Worm (Caenorhabditis elegans) whole organism, L2 larva: Measurements from ENCODE around the gene chtb-2.

Source experiments
- ZK546.5 ChIP-seq: sonication (generic microtip); optimal IDR thresholded peaks from 2 replicates; lab custom pipeline; 2017; ENCODE audit warnings: missing biosample characterization, missing genetic modification characterization
- blmp-1 ChIP-seq: sonication (generic microtip); optimal IDR thresholded peaks from 2 replicates; lab custom pipeline; 2017; ENCODE audit warnings: missing genetic modification characterization, mild to moderate bottlenecking, missing compliant biosample characterization, antibody characterized with exemption, moderate library complexity; ENCODE audit not compliant: insufficient read depth
- elt-1 ChIP-seq: fragments of 150-350 bp; optimal IDR thresholded peaks from 2 replicates; lab custom pipeline; 2014; ENCODE audit warnings: missing biosample characterization, missing genetic modification characterization
- elt-3 ChIP-seq: sonication (generic microtip); optimal IDR thresholded peaks from 2 replicates; lab custom pipeline; 2017; ENCODE audit warnings: missing biosample characterization, missing genetic modification characterization
- gmeb-1 ChIP-seq: fragments of 150-350 bp; optimal IDR thresholded peaks from 2 replicates; lab custom pipeline; 2014; ENCODE audit warnings: missing biosample characterization, missing genetic modification characterization
- mab-5 ChIP-seq: fragments of 150-350 bp; optimal IDR thresholded peaks from 2 replicates; lab custom pipeline; 2014; ENCODE audit warnings: missing biosample characterization, missing genetic modification characterization
- nhr-11 ChIP-seq: fragments of 150-350 bp; optimal IDR thresholded peaks from 2 replicates; lab custom pipeline; 2014; ENCODE audit warnings: missing biosample characterization, missing genetic modification characterization
- sem-4 ChIP-seq: fragments of 150-350 bp; optimal IDR thresholded peaks from 2 replicates; lab custom pipeline; 2014; ENCODE audit warnings: missing biosample characterization, missing genetic modification reagents, missing genetic modification characterization
- ztf-1 ChIP-seq: fragments of 200-800 bp; sonication (Bioruptor generic); conservative IDR thresholded peaks from 2 replicates; pipeline ENCODE4 v1.3.6; 2022; ENCODE audit warnings: missing genetic modification characterization, missing compliant biosample characterization
- ztf-11 ChIP-seq: sonication (generic microtip); optimal IDR thresholded peaks from 2 replicates; lab custom pipeline; 2017; ENCODE audit warnings: missing biosample characterization, missing genetic modification characterization
- ztf-4 ChIP-seq: fragments of 150-350 bp; optimal IDR thresholded peaks from 2 replicates; lab custom pipeline; 2014; ENCODE audit warnings: missing biosample characterization, missing genetic modification characterization

DNA sequence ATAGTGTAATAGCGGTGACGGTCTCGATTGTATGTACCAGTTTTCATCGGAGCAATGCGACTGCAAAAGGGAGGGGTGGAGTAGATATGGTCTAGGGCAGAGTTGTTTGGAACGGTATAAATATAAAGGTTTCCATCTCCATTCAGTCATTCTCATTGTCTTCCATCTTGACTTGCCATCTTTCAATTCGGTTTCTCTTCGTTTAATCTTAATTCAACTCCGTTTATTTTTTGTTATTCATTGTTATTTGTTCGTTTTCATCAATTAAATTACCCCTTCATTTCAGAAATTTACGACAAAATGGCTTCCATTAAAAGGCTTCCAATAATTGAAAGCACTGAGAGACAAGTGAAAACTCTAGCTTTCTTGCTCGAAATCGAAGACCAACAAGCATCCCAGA lies 48.1 kb downstream of the chtb-2 start, which contains the start of gene C09E7.11:
- TF ChIP-seq sem-4 (no peak), ztf-4 (no peak), ztf-11 (no peak), elt-1 (tag; lab: Kevin White, UChicago) (no peak), blmp-1 (tag; lab: Kevin White, UChicago) (no peak), ztf-1 (no peak), nhr-11 (no peak), ZK546.5 (tag; lab: Kevin White, UChicago) (no peak), mab-5 (no peak), gmeb-1 (tag; lab: Kevin White, UChicago) (no peak), elt-3 (tag; lab: Kevin White, UChicago) (no peak)
